Worm (Caenorhabditis elegans): ENCODE measurements around the gene scd-2.

ce11 chrV:6614968-6615367 is 18.1 kb upstream of the scd-2 start:
- no peak for TF ChIP-seq ama-1 (optimal IDR thresholded peaks at IDR 0.05)
- no peak for TF ChIP-seq pes-1 (GFP tag; IDR thresholded peaks at IDR 0.05)
- TF ChIP-seq F13C5.2 (tag; optimal IDR thresholded peaks at IDR 0.05), result no peak
- TF ChIP-seq hmbx-1 (tag; optimal IDR thresholded peaks at IDR 0.05), result no peak

Measured in whole organism, early embryonic.